Worm (Caenorhabditis elegans): ENCODE measurements around the gene adm-2.

adm-2 gene

DNA sequence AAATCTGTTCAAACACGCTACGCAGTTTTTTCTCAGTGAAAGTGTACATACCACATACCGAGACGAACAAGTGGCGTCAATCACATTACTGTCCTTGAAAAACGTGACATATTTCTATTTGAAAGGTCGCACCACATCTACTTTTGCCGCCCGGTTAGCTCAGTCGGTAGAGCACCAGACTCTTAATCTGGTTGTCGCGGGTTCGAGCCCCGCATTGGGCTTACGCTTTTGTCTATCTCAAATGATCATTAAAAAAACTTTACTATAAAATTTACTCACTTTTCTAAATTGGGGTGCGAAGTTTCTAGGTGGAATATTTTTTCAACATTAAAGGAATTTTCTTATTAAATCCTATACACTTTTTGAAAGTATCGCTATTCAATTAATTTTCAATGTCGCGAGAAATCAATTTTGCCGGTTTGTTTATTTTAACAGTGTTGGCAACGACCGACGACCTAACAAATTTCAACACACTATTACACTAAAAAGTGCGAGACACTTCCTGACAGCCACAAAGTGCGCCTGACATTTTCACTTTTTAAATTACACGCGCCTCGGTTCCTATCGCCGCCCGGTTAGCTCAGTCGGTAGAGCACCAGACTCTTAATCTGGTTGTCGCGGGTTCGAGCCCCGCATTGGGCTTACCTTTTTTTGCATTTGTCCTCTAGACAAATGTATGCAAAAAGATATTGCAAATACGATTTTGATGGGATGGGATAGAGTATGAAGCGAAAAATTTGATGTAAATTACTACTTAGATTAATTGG is 42.6 kb downstream of the adm-2 start:
- TF ChIP-seq sea-1 (GFP tag; conservative IDR thresholded peaks at IDR 0.05) = 0 out of 2 replicates have a peak, but pooled peaks have one; percentile 36
- no peak for TF ChIP-seq scrt-1 (GFP tag; IDR thresholded peaks at IDR 0.05)
- TF ChIP-seq ama-1 (optimal IDR thresholded peaks at IDR 0.05) = no peak
- no peak for TF ChIP-seq ceh-13 (GFP tag; optimal IDR thresholded peaks at IDR 0.05)
- no peak for TF ChIP-seq ceh-36 (tag; optimal IDR thresholded peaks at IDR 0.05)
- no peak for TF ChIP-seq aly-1 (tag; optimal IDR thresholded peaks at IDR 0.05)
- no peak for TF ChIP-seq F13C5.2 (tag; optimal IDR thresholded peaks at IDR 0.05)
- peak; percentile 51; the same call in 1 of the 2 replicates for TF ChIP-seq tbx-37 (GFP tag; conservative IDR thresholded peaks at IDR 0.05)
- TF ChIP-seq tbx-11 (GFP tag; IDR thresholded peaks at IDR 0.05) = no peak
- no peak for TF ChIP-seq tra-4 (tag; optimal IDR thresholded peaks at IDR 0.05)
- TF ChIP-seq hnd-1 (tag; optimal IDR thresholded peaks at IDR 0.05) = no peak
- peak; percentile 42; the same call in 1 of the 2 replicates for TF ChIP-seq flt-1 (GFP tag; IDR thresholded peaks at IDR 0.05)
- TF ChIP-seq hmbx-1 (tag; optimal IDR thresholded peaks at IDR 0.05) = no peak
- TF ChIP-seq B0310.2 (tag; optimal IDR thresholded peaks at IDR 0.05) = peak; percentile 1
- TF ChIP-seq hmg-4 (GFP tag; optimal IDR thresholded peaks at IDR 0.05) = no peak
- TF ChIP-seq ets-7 (tag; optimal IDR thresholded peaks at IDR 0.05) = no peak
- TF ChIP-seq pes-1 (GFP tag; IDR thresholded peaks at IDR 0.05) = peak; percentile 60

DNA sequence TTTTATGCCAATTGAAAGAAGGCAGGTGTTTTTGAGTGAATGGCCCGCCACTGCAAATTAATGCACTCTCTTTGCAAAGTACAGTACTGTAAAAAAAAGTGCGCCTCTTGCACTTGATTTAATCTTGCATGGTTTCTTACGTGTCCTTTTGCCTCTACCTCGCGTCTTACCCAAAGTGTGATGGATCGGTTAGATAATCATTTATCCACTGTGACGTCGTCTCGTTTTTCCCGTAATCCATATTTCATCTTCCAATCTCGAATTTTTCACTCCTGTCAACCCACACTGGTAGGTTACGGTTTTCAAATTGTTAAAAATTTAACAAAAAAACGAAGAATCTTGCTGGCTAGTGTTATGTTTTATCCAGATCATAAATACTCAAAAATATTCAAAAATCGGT is 48.9 kb downstream of the adm-2 start:
- TF ChIP-seq flt-1 (GFP tag; IDR thresholded peaks at IDR 0.05) (no peak), ama-1 (optimal IDR thresholded peaks at IDR 0.05) (no peak), tbx-11 (GFP tag; IDR thresholded peaks at IDR 0.05) (no peak)

DNA sequence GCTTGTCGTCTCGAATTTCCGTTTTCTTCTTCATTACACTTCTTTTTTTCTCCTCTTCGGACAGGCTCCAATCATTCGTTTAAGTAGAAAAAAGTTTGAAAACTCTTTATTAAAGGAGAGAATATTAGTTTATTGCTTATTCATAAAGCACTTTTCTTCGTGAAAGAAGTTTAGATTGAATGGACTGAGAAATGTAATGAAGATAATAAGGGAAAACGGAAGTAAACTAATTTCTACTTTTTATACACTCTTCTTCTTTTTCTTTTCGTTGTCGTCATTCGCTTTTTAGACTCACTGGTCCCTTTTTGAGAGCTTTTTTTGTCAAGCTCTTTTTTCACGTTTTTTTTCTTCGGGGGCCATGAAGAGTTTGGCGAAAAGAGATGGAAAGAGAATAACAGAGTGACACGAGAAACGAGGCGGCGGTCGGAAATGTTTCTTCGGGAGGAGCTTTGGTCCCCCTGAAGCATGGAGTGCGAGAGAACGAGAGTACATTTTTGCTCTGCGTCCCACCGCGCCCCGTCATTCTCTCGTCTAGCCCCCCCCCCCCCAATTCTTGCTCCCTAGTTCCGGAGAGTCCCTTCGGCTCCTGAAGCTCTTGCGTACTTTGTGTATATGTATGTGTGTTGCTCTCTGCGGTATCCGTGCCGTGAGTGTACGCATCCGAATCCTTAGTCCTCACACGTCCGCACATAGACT is 51.5 kb downstream of the adm-2 start:
- no peak for TF ChIP-seq hmbx-1 (tag; optimal IDR thresholded peaks at IDR 0.05)
- no peak for TF ChIP-seq sea-1 (GFP tag; conservative IDR thresholded peaks at IDR 0.05)
- no peak for TF ChIP-seq B0310.2 (tag; optimal IDR thresholded peaks at IDR 0.05)
- TF ChIP-seq scrt-1 (GFP tag; IDR thresholded peaks at IDR 0.05) = no peak
- no peak for TF ChIP-seq pes-1 (GFP tag; IDR thresholded peaks at IDR 0.05)
- no peak for TF ChIP-seq F13C5.2 (tag; optimal IDR thresholded peaks at IDR 0.05)
- TF ChIP-seq hnd-1 (tag; optimal IDR thresholded peaks at IDR 0.05) = no peak
- no peak for TF ChIP-seq tbx-11 (GFP tag; IDR thresholded peaks at IDR 0.05)
- TF ChIP-seq ama-1 (optimal IDR thresholded peaks at IDR 0.05) = no peak
- TF ChIP-seq ets-7 (tag; optimal IDR thresholded peaks at IDR 0.05) = no peak

DNA sequence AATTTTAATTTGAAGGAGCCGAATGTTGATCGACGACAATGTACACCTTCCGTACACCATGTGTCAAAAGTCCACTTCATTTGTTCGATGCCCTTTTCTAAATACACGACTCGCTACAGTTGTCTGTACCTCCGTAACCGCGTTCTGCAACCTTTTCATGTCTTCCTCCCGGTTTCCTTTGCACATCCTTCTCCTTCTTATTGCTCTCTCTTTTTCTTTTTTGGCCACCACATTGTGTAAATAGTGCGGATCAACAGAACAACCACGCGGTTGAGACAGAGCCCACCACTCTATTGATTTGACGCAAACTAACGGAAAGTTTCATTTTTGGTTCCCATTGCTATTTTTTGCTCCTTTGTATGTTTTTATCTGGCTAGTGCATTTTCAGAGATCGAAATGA is 55.6 kb downstream of the adm-2 start:
- TF ChIP-seq sea-1 (GFP tag; conservative IDR thresholded peaks at IDR 0.05) (no peak), tra-4 (tag; optimal IDR thresholded peaks at IDR 0.05) (no peak), scrt-1 (GFP tag; IDR thresholded peaks at IDR 0.05) (no peak), tbx-37 (GFP tag; conservative IDR thresholded peaks at IDR 0.05) (no peak), hnd-1 (tag; optimal IDR thresholded peaks at IDR 0.05) (no peak), ets-7 (tag; optimal IDR thresholded peaks at IDR 0.05) (no peak), hmbx-1 (tag; optimal IDR thresholded peaks at IDR 0.05) (no peak), ceh-13 (GFP tag; optimal IDR thresholded peaks at IDR 0.05) (no peak), F13C5.2 (tag; optimal IDR thresholded peaks at IDR 0.05) (no peak), pes-1 (GFP tag; IDR thresholded peaks at IDR 0.05) (no peak)

DNA sequence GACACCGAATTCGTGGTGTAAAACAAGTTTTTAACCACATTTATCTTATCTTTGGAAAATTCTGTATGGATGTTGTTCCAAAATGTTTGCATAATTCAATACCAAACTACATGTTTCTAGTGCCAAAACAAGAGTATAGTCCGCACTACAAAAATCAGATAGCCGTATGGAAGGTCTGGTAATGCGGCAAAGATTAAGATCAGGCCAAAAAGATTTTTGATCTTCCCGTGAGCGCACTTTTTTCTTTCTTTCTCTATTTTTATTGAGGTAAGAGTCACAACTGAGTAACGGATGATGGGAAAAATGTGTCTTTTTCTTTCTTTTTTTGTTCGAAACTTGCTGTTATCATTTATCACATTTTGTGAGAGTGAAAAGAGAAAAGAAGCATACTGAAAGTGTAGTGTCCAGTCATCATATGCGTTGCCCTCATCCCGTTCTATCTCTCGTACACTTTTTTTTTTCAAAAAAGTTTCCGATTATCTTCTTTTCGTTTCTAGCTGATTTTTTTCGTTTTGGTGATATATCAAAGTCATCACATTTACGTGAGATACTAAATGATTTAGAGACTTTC is 56.9 kb downstream of the adm-2 start:
- no peak for TF ChIP-seq ceh-13 (GFP tag; optimal IDR thresholded peaks at IDR 0.05)
- TF ChIP-seq ceh-36 (tag; optimal IDR thresholded peaks at IDR 0.05) = no peak
- no peak for TF ChIP-seq B0310.2 (tag; optimal IDR thresholded peaks at IDR 0.05)
- no peak for TF ChIP-seq pes-1 (GFP tag; IDR thresholded peaks at IDR 0.05)
- no peak for TF ChIP-seq tbx-37 (GFP tag; conservative IDR thresholded peaks at IDR 0.05)

Measured in whole organism, early embryonic.